Worm (Caenorhabditis elegans) whole organism, late embryonic: ENCODE data around the gene C16A11.5.
A peak's percentile ranks its signal among the peaks of the same experiment; 100 is the strongest.

Source experiments
- C08G9.2 ChIP-seq: sonication (generic microtip); optimal IDR thresholded peaks from 2 replicates; lab custom pipeline; 2016; ENCODE audit warnings: mild to moderate bottlenecking, missing genetic modification characterization, moderate library complexity, missing compliant biosample characterization
- K02D7.2 ChIP-seq: sonication (generic microtip); optimal IDR thresholded peaks from 2 replicates; lab custom pipeline; 2017; ENCODE audit warnings: mild to moderate bottlenecking, missing genetic modification characterization, missing compliant biosample characterization
- K09A11.1 ChIP-seq: sonication (generic microtip); optimal IDR thresholded peaks from 2 replicates; lab custom pipeline; 2017; ENCODE audit warnings: antibody characterized with exemption, mild to moderate bottlenecking, missing genetic modification characterization, missing compliant biosample characterization; ENCODE audit not compliant: insufficient read depth
- Y22D7AL.16 ChIP-seq: sonication (generic microtip); optimal IDR thresholded peaks from 2 replicates; lab custom pipeline; 2016; ENCODE audit warnings: missing genetic modification characterization, missing compliant biosample characterization
- ahr-1 ChIP-seq: sonication (generic microtip); optimal IDR thresholded peaks from 2 replicates; lab custom pipeline; 2016; ENCODE audit warnings: missing genetic modification characterization, missing compliant biosample characterization
- ceh-14 ChIP-seq: sonication (generic microtip); optimal IDR thresholded peaks from 2 replicates; lab custom pipeline; 2016; ENCODE audit warnings: missing genotype, missing genetic modification characterization, missing compliant biosample characterization
- ceh-19 ChIP-seq: fragments of 200-800 bp; sonication (Bioruptor generic); optimal IDR thresholded peaks from 2 replicates; lab custom pipeline; 2018; ENCODE audit warnings: mild to moderate bottlenecking, missing genetic modification characterization, missing compliant biosample characterization
- ceh-22 ChIP-seq: sonication (generic microtip); optimal IDR thresholded peaks from 2 replicates; lab custom pipeline; 2017; ENCODE audit warnings: missing biosample characterization, missing genetic modification characterization
- ceh-30 ChIP-seq: fragments of 150-350 bp; optimal IDR thresholded peaks from 2 replicates; lab custom pipeline; 2014; ENCODE audit warnings: missing biosample characterization, missing genetic modification characterization
- ceh-34 ChIP-seq: sonication (generic microtip); optimal IDR thresholded peaks from 2 replicates; lab custom pipeline; 2016; ENCODE audit warnings: mild to moderate bottlenecking, missing genetic modification characterization, missing compliant biosample characterization
- ceh-48 ChIP-seq: sonication (generic microtip); optimal IDR thresholded peaks from 2 replicates; lab custom pipeline; 2016; ENCODE audit warnings: missing genetic modification characterization, inconsistent platforms, missing compliant biosample characterization
- ceh-6 ChIP-seq: fragments of 200-800 bp; sonication (Bioruptor generic); optimal IDR thresholded peaks from 2 replicates; lab custom pipeline; 2018; ENCODE audit warnings: mild to moderate bottlenecking, missing genetic modification characterization, missing compliant biosample characterization
- dmd-4 ChIP-seq: sonication (generic microtip); optimal IDR thresholded peaks from 2 replicates; lab custom pipeline; 2016; ENCODE audit warnings: borderline replicate concordance, missing genetic modification characterization, missing compliant biosample characterization
- elt-2 ChIP-seq: sonication (generic microtip); optimal IDR thresholded peaks from 2 replicates; lab custom pipeline; 2016; ENCODE audit warnings: missing genetic modification reagents, missing genetic modification characterization, missing compliant biosample characterization
- elt-4 ChIP-seq: sonication (generic microtip); optimal IDR thresholded peaks from 2 replicates; lab custom pipeline; 2016; ENCODE audit warnings: missing genetic modification characterization, missing compliant biosample characterization
- ets-4 ChIP-seq: sonication (generic microtip); optimal IDR thresholded peaks from 2 replicates; lab custom pipeline; 2016; ENCODE audit warnings: missing genetic modification characterization, missing compliant biosample characterization
- fax-1 ChIP-seq: sonication (generic microtip); optimal IDR thresholded peaks from 2 replicates; lab custom pipeline; 2016; ENCODE audit warnings: missing genotype, missing genetic modification characterization, missing compliant biosample characterization
- fkh-10 ChIP-seq: fragments of 150-350 bp; optimal IDR thresholded peaks from 2 replicates; lab custom pipeline; 2014; ENCODE audit warnings: missing biosample characterization, missing genetic modification reagents, missing genetic modification characterization
- fkh-6 ChIP-seq: sonication (generic microtip); optimal IDR thresholded peaks from 2 replicates; lab custom pipeline; 2016; ENCODE audit warnings: missing genetic modification characterization, missing compliant biosample characterization
- gmeb-2 ChIP-seq: sonication (generic microtip); optimal IDR thresholded peaks from 2 replicates; lab custom pipeline; 2016; ENCODE audit warnings: missing genetic modification characterization, inconsistent platforms, missing compliant biosample characterization
- hlh-15 ChIP-seq: sonication (generic microtip); optimal IDR thresholded peaks from 2 replicates; lab custom pipeline; 2016; ENCODE audit warnings: missing genetic modification characterization, missing compliant biosample characterization
- hlh-8 ChIP-seq: sonication (generic microtip); optimal IDR thresholded peaks from 2 replicates; lab custom pipeline; 2016; ENCODE audit warnings: missing genotype, missing genetic modification characterization, missing compliant biosample characterization
- lin-11 ChIP-seq: fragments of 200-800 bp; sonication (Bioruptor generic); optimal IDR thresholded peaks from 2 replicates; lab custom pipeline; 2018; ENCODE audit warnings: mild to moderate bottlenecking, missing genetic modification characterization, missing compliant biosample characterization
- madf-2 ChIP-seq: sonication (generic microtip); optimal IDR thresholded peaks from 2 replicates; lab custom pipeline; 2017; ENCODE audit warnings: missing genetic modification characterization, missing compliant biosample characterization
- mec-3 ChIP-seq: sonication (generic microtip); optimal IDR thresholded peaks from 2 replicates; lab custom pipeline; 2016; ENCODE audit warnings: borderline replicate concordance, missing genetic modification characterization, missing compliant biosample characterization
- nfya-1 ChIP-seq: sonication (generic microtip); optimal IDR thresholded peaks from 2 replicates; lab custom pipeline; 2017; ENCODE audit warnings: missing genetic modification characterization, mild to moderate bottlenecking, missing compliant biosample characterization, antibody characterized with exemption, moderate library complexity
- nhr-11 ChIP-seq: fragments of 150-350 bp; optimal IDR thresholded peaks from 2 replicates; lab custom pipeline; 2014; ENCODE audit warnings: missing biosample characterization, missing genetic modification characterization
- nhr-232 ChIP-seq: sonication (generic microtip); optimal IDR thresholded peaks from 2 replicates; lab custom pipeline; 2016; ENCODE audit warnings: missing genetic modification characterization, missing compliant biosample characterization
- npax-4 ChIP-seq: sonication (generic microtip); optimal IDR thresholded peaks from 2 replicates; lab custom pipeline; 2016; ENCODE audit warnings: missing genetic modification characterization, missing compliant biosample characterization
- pag-3 ChIP-seq: sonication (generic microtip); optimal IDR thresholded peaks from 2 replicates; lab custom pipeline; 2016; ENCODE audit warnings: missing compliant biosample characterization, missing genetic modification characterization, borderline replicate concordance
- pat-9 ChIP-seq: fragments of 200-800 bp; sonication (Bioruptor generic); optimal IDR thresholded peaks from 2 replicates; lab custom pipeline; 2018; ENCODE audit warnings: mild to moderate bottlenecking, missing genetic modification characterization, moderate library complexity, missing compliant biosample characterization
- pax-1 ChIP-seq: fragments of 150-350 bp; optimal IDR thresholded peaks from 2 replicates; lab custom pipeline; 2014; ENCODE audit warnings: missing biosample characterization, missing genetic modification characterization
- pha-2 ChIP-seq: sonication (generic microtip); optimal IDR thresholded peaks from 2 replicates; lab custom pipeline; 2017; ENCODE audit warnings: mild to moderate bottlenecking, missing genetic modification characterization, missing compliant biosample characterization
- ref-2 ChIP-seq: sonication (generic microtip); optimal IDR thresholded peaks from 2 replicates; lab custom pipeline; 2016; ENCODE audit warnings: missing genetic modification characterization, missing compliant biosample characterization
- sdc-2 ChIP-seq: sonication (generic microtip); optimal IDR thresholded peaks from 2 replicates; lab custom pipeline; 2016; ENCODE audit warnings: missing genotype, missing genetic modification characterization, missing compliant biosample characterization
- syd-9 ChIP-seq: sonication (generic microtip); optimal IDR thresholded peaks from 2 replicates; lab custom pipeline; 2016; ENCODE audit warnings: mild to moderate bottlenecking, missing genetic modification characterization, moderate library complexity, missing compliant biosample characterization
- unc-3 ChIP-seq, 2 experiments: fragments of 200-800 bp in 1 of 2; sonication (Bioruptor generic) in 1 of 2; sonication (generic microtip) in 1 of 2; conservative IDR thresholded peaks in 1 of 2; optimal IDR thresholded peaks in 1 of 2; 2 replicates each; pipeline versions ENCODE4 v1.3.6 to Lab custom; 2016 to 2022; ENCODE audit warnings: missing compliant biosample characterization in 2 of 2, missing genetic modification characterization in 2 of 2, missing genetic modification reagents in 1 of 2
- unc-42 ChIP-seq: sonication (generic microtip); optimal IDR thresholded peaks from 2 replicates; lab custom pipeline; 2016; ENCODE audit warnings: missing genotype, missing genetic modification characterization, missing compliant biosample characterization
- unc-55 ChIP-seq: sonication (generic microtip); optimal IDR thresholded peaks from 2 replicates; lab custom pipeline; 2017; ENCODE audit warnings: missing biosample characterization, missing genetic modification reagents, missing genetic modification characterization

C16A11.5 gene

ce11 chrII:4228112-4228770, 5.1 kb downstream of the C16A11.5 start:
- TF ChIP-seq sdc-2 (tag; lab: Kevin White, UChicago) (no peak), syd-9 (no peak), C08G9.2 (tag; lab: Kevin White, UChicago) (no peak), nhr-11 (no peak), K02D7.2 (tag; lab: Kevin White, UChicago) (no peak), pag-3 (tag; lab: Kevin White, UChicago) (no peak), pat-9 (tag; lab: Kevin White, UChicago) (no peak), npax-4 (tag; lab: Kevin White, UChicago) (no peak), ceh-19 (GFP tag; lab: Kevin White, UChicago) (no peak), ceh-6 (GFP tag; lab: Kevin White, UChicago) (no peak), ceh-30 (no peak), Y22D7AL.16 (tag; lab: Kevin White, UChicago) (no peak), unc-42 (tag; lab: Kevin White, UChicago) (no peak), hlh-8 (tag; lab: Kevin White, UChicago) (no peak), hlh-15 (tag; lab: Kevin White, UChicago) (no peak), ceh-48 (no peak)

ce11 chrII:4229106-4229708, 6.1 kb downstream of the C16A11.5 start, which contains the start of gene C16A11.3:
TSS of gene C16A11.3 (plus strand) at chrII:4229545.
- TF ChIP-seq ceh-48 = no peak
- no peak for TF ChIP-seq ref-2 (tag; lab: Kevin White, UChicago)
- TF ChIP-seq unc-55 (GFP tag; lab: Kevin White, UChicago) = no peak
- no peak for TF ChIP-seq fkh-6 (tag; lab: Kevin White, UChicago)
- TF ChIP-seq ceh-34 (tag; lab: Kevin White, UChicago) = no peak
- no peak for TF ChIP-seq dmd-4 (tag; lab: Kevin White, UChicago)
- TF ChIP-seq ceh-22 (tag; lab: Kevin White, UChicago) = no peak
- no peak for TF ChIP-seq ets-4 (tag; lab: Kevin White, UChicago)
- no peak for TF ChIP-seq fax-1 (tag; lab: Kevin White, UChicago)
- TF ChIP-seq madf-2 (tag; lab: Kevin White, UChicago) = no peak
- TF ChIP-seq ceh-14 = no peak

- TF ChIP-seq ceh-48 (no peak), ceh-34 (tag; lab: Kevin White, UChicago) (no peak), pha-2 (tag; lab: Kevin White, UChicago) (no peak), nfya-1 (tag; lab: Kevin White, UChicago) (no peak), unc-3 (GFP tag; conservative IDR thresholded peaks at IDR 0.05; lab: Robert Waterston, UW) (no peak), unc-3 (tag; optimal IDR thresholded peaks at IDR 0.05; lab: Kevin White, UChicago) (no peak), ahr-1 (tag; lab: Kevin White, UChicago) (no peak)
- TF ChIP-seq, all 69 proteins: peak for 0
These were observed 7.8 kb downstream of the C16A11.5 start, which contains the start of gene C16A11.10 for ce11 chrII:4230816-4231435. TSS of gene C16A11.10 (plus strand) at chrII:4231385.

ce11 chrII:4235959-4236358, 12.9 kb downstream of the C16A11.5 start, which contains the start of gene fbxc-43:
TSS of gene fbxc-43 (minus strand) at chrII:4235996.
- TF ChIP-seq nhr-11 = no peak

- TF ChIP-seq fkh-10 (GFP tag; lab: Kevin White, UChicago) (no peak), Y22D7AL.16 (tag; lab: Kevin White, UChicago) (peak; percentile 57), ceh-48 (peak; percentile 51), hlh-15 (tag; lab: Kevin White, UChicago) (peak; percentile 35), nhr-232 (tag; lab: Kevin White, UChicago) (peak; percentile 52), ceh-19 (GFP tag; lab: Kevin White, UChicago) (peak; percentile 63), lin-11 (tag; lab: Kevin White, UChicago) (peak; percentile 54), sdc-2 (tag; lab: Kevin White, UChicago) (no peak), gmeb-2 (tag; lab: Kevin White, UChicago) (peak; percentile 76), dmd-4 (tag; lab: Kevin White, UChicago) (peak; percentile 42), ceh-6 (GFP tag; lab: Kevin White, UChicago) (peak; percentile 53), K09A11.1 (tag; lab: Kevin White, UChicago) (peak; percentile 83), ref-2 (tag; lab: Kevin White, UChicago) (no peak), pax-1 (tag; lab: Kevin White, UChicago) (no peak), elt-4 (tag; lab: Kevin White, UChicago) (no peak), elt-2 (tag; lab: Kevin White, UChicago) (peak; percentile 100), ceh-30 (no peak), mec-3 (no peak), ets-4 (tag; lab: Kevin White, UChicago) (no peak)
These were observed 14.7 kb downstream of the C16A11.5 start, which contains the start of the genes fbxc-44 and C16A11.2 for ce11 chrII:4237701-4238214. TSS of gene fbxc-44 (minus strand) at chrII:4237751. TSS of gene C16A11.2 (plus strand) at chrII:4238203.
